Fruit fly (Drosophila melanogaster) whole organism, embryonic: ENCODE measurements around the gene CG17781.

ENCODE experiments used
- Antp ChIP-seq: fragments of 200-800 bp; sonication (Bioruptor generic); optimal IDR thresholded peaks from 3 replicates; lab custom pipeline; 2016; ENCODE audit warnings: missing biosample characterization, missing genetic modification characterization
- Bdp1 ChIP-seq: fragments of 200-800 bp; sonication (Bioruptor generic); optimal IDR thresholded peaks from 3 replicates; lab custom pipeline; 2016; ENCODE audit warnings: missing biosample characterization, missing genetic modification characterization
- CG10431 ChIP-seq: fragments of 200-800 bp; sonication (Bioruptor generic); optimal IDR thresholded peaks from 3 replicates; lab custom pipeline; 2018; ENCODE audit warnings: missing biosample characterization, mild to moderate bottlenecking, missing genetic modification characterization
- CG10979 ChIP-seq: fragments of 200-800 bp; sonication (Bioruptor generic); optimal IDR thresholded peaks from 2 replicates; lab custom pipeline; 2018; ENCODE audit warnings: missing biosample characterization, mild to moderate bottlenecking, missing genetic modification characterization, moderate library complexity
- CG11560 ChIP-seq: fragments of 200-800 bp; sonication (Bioruptor generic); IDR thresholded peaks from 3 replicates; pipeline ENCODE4 v1.3.6; 2022; ENCODE audit warnings: missing biosample characterization, missing genetic modification characterization
- CG12155 ChIP-seq: fragments of 200-800 bp; sonication (Bioruptor generic); optimal IDR thresholded peaks from 3 replicates; lab custom pipeline; 2016; ENCODE audit warnings: missing biosample characterization, missing genetic modification characterization
- CG13287 ChIP-seq: fragments of 200-800 bp; sonication (Bioruptor generic); IDR thresholded peaks from 2 replicates; pipeline ENCODE4 v1.3.6; 2022; ENCODE audit warnings: missing biosample characterization, missing genetic modification characterization; ENCODE audit not compliant: partially characterized antibody
- CG15269 ChIP-seq: fragments of 200-800 bp; sonication (Bioruptor generic); optimal IDR thresholded peaks from 2 replicates; lab custom pipeline; 2018; ENCODE audit warnings: missing biosample characterization, mild to moderate bottlenecking, missing genetic modification characterization, moderate library complexity
- CG15696 ChIP-seq: fragments of 200-800 bp; sonication (Bioruptor generic); optimal IDR thresholded peaks from 2 replicates; lab custom pipeline; 2019; ENCODE audit warnings: missing biosample characterization, mild to moderate bottlenecking, missing genetic modification characterization, moderate library complexity
- CG18476 ChIP-seq: fragments of 200-800 bp; sonication (Bioruptor generic); optimal IDR thresholded peaks from 2 replicates; lab custom pipeline; 2016; ENCODE audit warnings: missing biosample characterization, mild to moderate bottlenecking, missing genetic modification characterization
- CG18599 ChIP-seq: fragments of 200-800 bp; sonication (Bioruptor generic); optimal IDR thresholded peaks from 3 replicates; lab custom pipeline; 2017; ENCODE audit warnings: missing biosample characterization, missing genetic modification characterization, mild to moderate bottlenecking, moderate library complexity, missing genetic modification reagents
- CG2712 ChIP-seq: fragments of 200-800 bp; optimal IDR thresholded peaks from 3 replicates; lab custom pipeline; 2019; ENCODE audit warnings: missing biosample characterization, mild to moderate bottlenecking, missing genetic modification characterization, moderate library complexity
- CG3163 ChIP-seq: fragments of 200-800 bp; sonication (Bioruptor generic); optimal IDR thresholded peaks from 3 replicates; lab custom pipeline; 2016; ENCODE audit warnings: missing biosample characterization, missing genetic modification characterization
- CG4617 ChIP-seq: fragments of 200-800 bp; sonication (Bioruptor generic); optimal IDR thresholded peaks from 3 replicates; lab custom pipeline; 2016; ENCODE audit warnings: missing biosample characterization, missing genetic modification characterization, borderline replicate concordance
- CG7928 ChIP-seq: fragments of 200-800 bp; sonication (Bioruptor generic); optimal IDR thresholded peaks from 2 replicates; lab custom pipeline; 2017; ENCODE audit warnings: missing biosample characterization, mild to moderate bottlenecking, missing genetic modification characterization
- CG8388 ChIP-seq: fragments of 200-800 bp; sonication (Bioruptor generic); optimal IDR thresholded peaks from 2 replicates; lab custom pipeline; 2019; ENCODE audit warnings: missing biosample characterization, mild to moderate bottlenecking, missing genetic modification characterization, moderate library complexity
- CG8765 ChIP-seq: fragments of 200-800 bp; sonication (Bioruptor generic); IDR thresholded peaks from 2 replicates; pipeline ENCODE4 v1.3.6; 2022; ENCODE audit warnings: missing biosample characterization, missing genetic modification characterization
- CG9215 ChIP-seq: fragments of 200-800 bp; sonication (Bioruptor generic); IDR thresholded peaks from 2 replicates; pipeline ENCODE4 v1.3.6; 2022; ENCODE audit warnings: missing biosample characterization, missing genetic modification characterization
- Dip3 ChIP-seq: fragments of 200-800 bp; sonication (Bioruptor generic); optimal IDR thresholded peaks from 3 replicates; lab custom pipeline; 2016; ENCODE audit warnings: missing biosample characterization, missing genetic modification characterization
- Doc2 ChIP-seq: fragments of 200-800 bp; sonication (Bioruptor generic); IDR thresholded peaks from 2 replicates; pipeline ENCODE4 v1.3.6; 2022; ENCODE audit warnings: missing biosample characterization, missing genetic modification characterization
- E2f2 ChIP-seq: fragments of 200-800 bp; sonication (Bioruptor generic); IDR thresholded peaks from 2 replicates; pipeline ENCODE4 v1.3.6; 2022; ENCODE audit warnings: missing biosample characterization, missing genetic modification characterization
- HHEX ChIP-seq: fragments of 200-800 bp; sonication (Bioruptor generic); optimal IDR thresholded peaks from 3 replicates; lab custom pipeline; 2017; ENCODE audit warnings: missing biosample characterization, mild to moderate bottlenecking, missing genetic modification characterization, missing genetic modification reagents
- HmgD ChIP-seq: fragments of 200-800 bp; sonication (Bioruptor generic); optimal IDR thresholded peaks from 3 replicates; lab custom pipeline; 2016; ENCODE audit warnings: missing biosample characterization, missing genetic modification characterization
- Max ChIP-seq: fragments of 200-800 bp; sonication (Bioruptor generic); optimal IDR thresholded peaks from 2 replicates; lab custom pipeline; 2016; ENCODE audit warnings: missing biosample characterization, mild to moderate bottlenecking, missing genetic modification characterization
- Nf-YA ChIP-seq: fragments of 200-800 bp; sonication (Bioruptor generic); IDR thresholded peaks from 2 replicates; pipeline ENCODE4 v1.3.6; 2022; ENCODE audit warnings: missing biosample characterization, missing genetic modification characterization
- Pdp1 ChIP-seq, 2 experiments: fragments of 200-800 bp; sonication (Bioruptor generic); optimal IDR thresholded peaks; 3 replicates each; lab custom pipeline; 2016; ENCODE audit warnings: missing biosample characterization in 2 of 2, missing genetic modification characterization in 2 of 2, mild to moderate bottlenecking in 1 of 2, moderate library complexity in 1 of 2
- Xrp1 ChIP-seq: fragments of 200-800 bp; sonication (Bioruptor generic); IDR thresholded peaks from 2 replicates; pipeline ENCODE4 v1.3.6; 2022; ENCODE audit warnings: missing biosample characterization, missing genetic modification characterization
- bigmax ChIP-seq: fragments of 200-800 bp; sonication (Bioruptor generic); optimal IDR thresholded peaks from 2 replicates; lab custom pipeline; 2018; ENCODE audit warnings: missing biosample characterization, mild to moderate bottlenecking, missing genetic modification characterization
- cad ChIP-seq: fragments of >200 bp; optimal IDR thresholded peaks from 2 replicates; lab custom pipeline; 2017; ENCODE audit warnings: missing biosample characterization, missing genetic modification characterization
- ftz-f1 ChIP-seq: fragments of 200-800 bp; sonication (Bioruptor generic); optimal IDR thresholded peaks from 2 replicates; lab custom pipeline; 2016; ENCODE audit warnings: missing biosample characterization, missing genetic modification characterization
- fu2 ChIP-seq: fragments of 200-800 bp; sonication (Bioruptor generic); optimal IDR thresholded peaks from 2 replicates; lab custom pipeline; 2016; ENCODE audit warnings: missing biosample characterization, missing genetic modification characterization
- gro ChIP-seq: fragments of 200-800 bp; sonication (Bioruptor generic); optimal IDR thresholded peaks from 2 replicates; lab custom pipeline; 2016; ENCODE audit warnings: missing biosample characterization, missing genetic modification characterization
- gt ChIP-seq: fragments of 200-800 bp; sonication (Bioruptor generic); IDR thresholded peaks from 2 replicates; pipeline ENCODE4 v1.3.6; 2022; ENCODE audit warnings: missing biosample characterization, missing genetic modification characterization
- hkb ChIP-seq, 2 experiments: fragments of 200-800 bp in 1 of 2; fragments of >200 bp in 1 of 2; sonication (Bioruptor generic) in 1 of 2; IDR thresholded peaks in 1 of 2; optimal IDR thresholded peaks in 1 of 2; 2 replicates each; pipeline versions ENCODE4 v1.3.6 to Lab custom; 2017 to 2022; ENCODE audit warnings: missing biosample characterization in 1 of 2, missing genetic modification characterization in 1 of 2
- jing ChIP-seq: fragments of 200-800 bp; sonication (Bioruptor generic); optimal IDR thresholded peaks from 2 replicates; lab custom pipeline; 2018; ENCODE audit warnings: missing biosample characterization, mild to moderate bottlenecking, missing genetic modification characterization
- kay ChIP-seq: fragments of 200-800 bp; sonication (Bioruptor generic); optimal IDR thresholded peaks from 2 replicates; lab custom pipeline; 2016; ENCODE audit warnings: missing biosample characterization, missing genetic modification characterization
- nmo ChIP-seq: fragments of 200-800 bp; sonication (Bioruptor generic); optimal IDR thresholded peaks from 2 replicates; lab custom pipeline; 2018; ENCODE audit warnings: missing biosample characterization, mild to moderate bottlenecking, missing genetic modification characterization, moderate library complexity
- nom ChIP-seq: fragments of 200-800 bp; sonication (Bioruptor generic); optimal IDR thresholded peaks from 2 replicates; lab custom pipeline; 2017; ENCODE audit warnings: missing biosample characterization, missing genetic modification characterization, mild to moderate bottlenecking, moderate library complexity, missing genetic modification reagents
- p53 ChIP-seq: fragments of 200-800 bp; sonication (Bioruptor generic); optimal IDR thresholded peaks from 2 replicates; lab custom pipeline; 2016; ENCODE audit warnings: missing biosample characterization, missing genetic modification characterization
- phol ChIP-seq: fragments of 200-800 bp; sonication (Bioruptor generic); optimal IDR thresholded peaks from 3 replicates; lab custom pipeline; 2018; ENCODE audit warnings: missing biosample characterization, mild to moderate bottlenecking, missing genetic modification characterization, moderate library complexity
- pros ChIP-seq: fragments of 200-800 bp; sonication (Bioruptor generic); optimal IDR thresholded peaks from 3 replicates; lab custom pipeline; 2019; ENCODE audit warnings: missing biosample characterization, mild to moderate bottlenecking, missing genetic modification characterization, moderate library complexity
- rib ChIP-seq: fragments of 200-800 bp; sonication (Bioruptor generic); IDR thresholded peaks from 2 replicates; pipeline ENCODE4 v1.3.6; 2022; ENCODE audit warnings: missing biosample characterization, missing genetic modification characterization
- scrt ChIP-seq: fragments of 200-800 bp; sonication (Bioruptor generic); optimal IDR thresholded peaks from 2 replicates; lab custom pipeline; 2018; ENCODE audit warnings: missing biosample characterization, mild to moderate bottlenecking, missing genetic modification characterization, moderate library complexity
- shn ChIP-seq: fragments of 200-800 bp; sonication (Bioruptor generic); optimal IDR thresholded peaks from 3 replicates; lab custom pipeline; 2016; ENCODE audit warnings: missing biosample characterization, missing genetic modification characterization
- toy ChIP-seq: fragments of 200-800 bp; sonication (Bioruptor generic); IDR thresholded peaks from 2 replicates; pipeline ENCODE4 v1.3.6; 2022; ENCODE audit warnings: missing biosample characterization, missing genetic modification characterization
- unc-4 ChIP-seq: fragments of 200-800 bp; sonication (Bioruptor generic); IDR thresholded peaks from 2 replicates; pipeline ENCODE4 v1.3.6; 2022; ENCODE audit warnings: missing biosample characterization, missing genetic modification characterization; ENCODE audit not compliant: partially characterized antibody
- wdn ChIP-seq: fragments of 200-800 bp; sonication (Bioruptor generic); IDR thresholded peaks from 2 replicates; pipeline ENCODE4 v1.3.6; 2022; ENCODE audit warnings: missing biosample characterization, missing genetic modification characterization
- zen ChIP-seq: fragments of 200-800 bp; sonication (Bioruptor generic); optimal IDR thresholded peaks from 3 replicates; lab custom pipeline; 2018; ENCODE audit warnings: missing biosample characterization, mild to moderate bottlenecking, missing genetic modification characterization, moderate library complexity
- zfh2 ChIP-seq: fragments of 200-800 bp; sonication (Bioruptor generic); optimal IDR thresholded peaks from 2 replicates; lab custom pipeline; 2016; ENCODE audit warnings: missing biosample characterization, missing genetic modification characterization

Gene CG17781

dm6 chr3R:24333182-24333808 lies 42.2 kb downstream of the CG17781 start, which contains the start of the genes Rrp5 and Dis3 (continued):
- TF ChIP-seq scrt (GFP tag; lab: Kevin White, UChicago) = no peak
- no peak for TF ChIP-seq kay (GFP tag; lab: Kevin White, UChicago)
- peak; percentile 46; the same call in 1 of the 2 replicates for TF ChIP-seq CG8765 (GFP tag; lab: Robert Waterston, UW)
- TF ChIP-seq HHEX (GFP tag; lab: Kevin White, UChicago) = no peak
- TF ChIP-seq CG13287 (GFP tag; lab: Robert Waterston, UW) = peak; percentile 64; the same call in 1 of the 2 replicates
- peak; percentile 95 for TF ChIP-seq Max (GFP tag; lab: Kevin White, UChicago)
- no peak for TF ChIP-seq Doc2 (GFP tag; lab: Robert Waterston, UW)
- TF ChIP-seq zfh2 (GFP tag; lab: Kevin White, UChicago) = peak; percentile 51
- TF ChIP-seq jing = no peak
- TF ChIP-seq CG4617 (GFP tag; lab: Kevin White, UChicago) = peak; percentile 96
- no peak for TF ChIP-seq CG2712 (tag; lab: Kevin White, UChicago)
- peak; percentile 33 for TF ChIP-seq CG9215 (GFP tag; lab: Robert Waterston, UW)
- peak; percentile 38 for TF ChIP-seq fu2 (GFP tag; lab: Kevin White, UChicago)
- TF ChIP-seq gro (GFP tag; lab: Kevin White, UChicago) = no peak
- peak; percentile 66 for TF ChIP-seq nmo (GFP tag; lab: Kevin White, UChicago)
- TF ChIP-seq rib (GFP tag; lab: Robert Waterston, UW) = no peak
- TF ChIP-seq Pdp1 (GFP tag; optimal IDR thresholded peaks at IDR 0.05; lab: Kevin White, UChicago) = peak in 1 of 2 experiments; percentile 22
- no peak for TF ChIP-seq Nf-YA
- 0 out of 2 replicates have a peak, but pooled peaks have one; percentile 10 for TF ChIP-seq toy (GFP tag; lab: Robert Waterston, UW)
- TF ChIP-seq Antp (GFP tag; lab: Kevin White, UChicago) = no peak
- TF ChIP-seq CG3163 (GFP tag; lab: Kevin White, UChicago) = peak; percentile 14
- peak; percentile 29 for TF ChIP-seq bigmax
- TF ChIP-seq E2f2 (GFP tag; lab: Robert Waterston, UW) = peak; percentile 67
- TF ChIP-seq zen (tag; lab: Kevin White, UChicago) = no peak
- peak; percentile 45 for TF ChIP-seq Dip3 (GFP tag; lab: Kevin White, UChicago)
- no peak for TF ChIP-seq nom (GFP tag; lab: Kevin White, UChicago)
- peak; percentile 74 for TF ChIP-seq phol (tag; lab: Kevin White, UChicago)
- no peak for TF ChIP-seq CG18599 (GFP tag; lab: Kevin White, UChicago)
- peak; percentile 29 for TF ChIP-seq CG15696 (tag; lab: Kevin White, UChicago)
- peak; percentile 37 for TF ChIP-seq ftz-f1 (GFP tag; lab: Kevin White, UChicago)
- peak; percentile 38 for TF ChIP-seq Bdp1 (GFP tag; lab: Kevin White, UChicago)
- peak; percentile 55 for TF ChIP-seq CG10979 (tag; lab: Kevin White, UChicago)
- TF ChIP-seq HmgD (GFP tag; lab: Kevin White, UChicago) = peak; percentile 91
- no peak for TF ChIP-seq CG18476
- peak; percentile 39; the same call in 1 of the 2 replicates for TF ChIP-seq unc-4 (GFP tag; lab: Robert Waterston, UW)
- TF ChIP-seq wdn (GFP tag; lab: Robert Waterston, UW) = 0 out of 2 replicates have a peak, but pooled peaks have one; percentile 38
- TF ChIP-seq p53 (GFP tag; lab: Kevin White, UChicago) = peak; percentile 65
- TF ChIP-seq shn (GFP tag; lab: Kevin White, UChicago) = peak; percentile 38
- TF ChIP-seq CG10431 (GFP tag; lab: Kevin White, UChicago) = no peak
- TF ChIP-seq CG12155 (GFP tag; lab: Kevin White, UChicago) = peak; percentile 22
- no peak for TF ChIP-seq CG8388
- peak; percentile 8 for TF ChIP-seq hkb (optimal IDR thresholded peaks at IDR 0.05; lab: Kevin White, UChicago)
- no peak for TF ChIP-seq hkb (GFP tag; IDR thresholded peaks at IDR 0.05; lab: Robert Waterston, UW)
- TF ChIP-seq pros = no peak
- TF ChIP-seq CG7928 (GFP tag; lab: Kevin White, UChicago) = no peak
- TF ChIP-seq Xrp1 (GFP tag; lab: Robert Waterston, UW) = peak; percentile 28; the same call in 1 of the 2 replicates
- peak; percentile 13; the same call in 1 of the 3 replicates for TF ChIP-seq CG11560
- TF ChIP-seq CG15269 (tag; lab: Kevin White, UChicago) = no peak
- no peak for TF ChIP-seq gt (GFP tag; lab: Robert Waterston, UW)
- no peak for TF ChIP-seq cad (GFP tag; lab: Kevin White, UChicago)
